Worm (Caenorhabditis elegans): ENCODE data around the gene qua-1.

ce11 chrII:8193126-8193525 is 5.5 kb upstream of the qua-1 start, which contains the start of gene T05C12.9:
- TF ChIP-seq ztf-11 (tag; optimal IDR thresholded peaks at IDR 0.05), result no peak
- no peak for TF ChIP-seq nhr-237 (tag; optimal IDR thresholded peaks at IDR 0.05)
- no peak for TF ChIP-seq lsy-2 (tag; optimal IDR thresholded peaks at IDR 0.05)
- no peak for TF ChIP-seq mep-1 (tag; optimal IDR thresholded peaks at IDR 0.05)
- no peak for TF ChIP-seq hlh-1 (tag; optimal IDR thresholded peaks at IDR 0.05)
- no peak for TF ChIP-seq mab-5 (tag; optimal IDR thresholded peaks at IDR 0.05)
- TF ChIP-seq ceh-83 (GFP tag; optimal IDR thresholded peaks at IDR 0.05), result no peak
- no peak for TF ChIP-seq pha-4 (tag; optimal IDR thresholded peaks at IDR 0.05)
